Fruit fly (Drosophila melanogaster) whole organism, pupa: Measurements from ENCODE around the gene Acer.

Experiments
- CG10348 ChIP-seq: fragments of 200-800 bp; sonication (Bioruptor generic); IDR thresholded peaks from 2 replicates; pipeline ENCODE4 v1.3.6; 2022; ENCODE audit warnings: missing biosample characterization, missing genetic modification characterization
- CG12605 ChIP-seq: fragments of 200-800 bp; sonication (Bioruptor generic); IDR thresholded peaks from 2 replicates; pipeline ENCODE4 v1.3.6; 2022; ENCODE audit warnings: missing biosample characterization, missing genetic modification characterization
- CG13204 ChIP-seq: fragments of 200-800 bp; sonication (Bioruptor generic); optimal IDR thresholded peaks from 2 replicates; lab custom pipeline; 2018; ENCODE audit warnings: missing biosample characterization, mild to moderate bottlenecking, missing genetic modification characterization, moderate library complexity
- CG14655 ChIP-seq: fragments of 200-800 bp; sonication (Bioruptor generic); optimal IDR thresholded peaks from 3 replicates; lab custom pipeline; 2017; ENCODE audit warnings: mild to moderate bottlenecking, missing biosample characterization, missing genetic modification reagents, missing genetic modification characterization
- CG15710 ChIP-seq: fragments of 200-800 bp; sonication (Bioruptor generic); optimal IDR thresholded peaks from 2 replicates; lab custom pipeline; 2018; ENCODE audit warnings: missing biosample characterization, mild to moderate bottlenecking, missing genetic modification characterization, moderate library complexity
- CG17806 ChIP-seq: fragments of 200-800 bp; sonication (Bioruptor generic); optimal IDR thresholded peaks from 2 replicates; lab custom pipeline; 2018; ENCODE audit warnings: missing biosample characterization, mild to moderate bottlenecking, missing genetic modification characterization, moderate library complexity
- CG32121 ChIP-seq: fragments of 200-800 bp; sonication (Bioruptor generic); IDR thresholded peaks from 2 replicates; pipeline ENCODE4 v1.3.6; 2022; ENCODE audit warnings: missing biosample characterization, missing genetic modification characterization
- CG34367 ChIP-seq: fragments of 200-800 bp; sonication (Bioruptor generic); optimal IDR thresholded peaks from 2 replicates; lab custom pipeline; 2018; ENCODE audit warnings: missing biosample characterization, mild to moderate bottlenecking, missing genetic modification characterization
- CG4496 ChIP-seq: fragments of 200-800 bp; sonication (Bioruptor generic); IDR thresholded peaks from 3 replicates; pipeline ENCODE4 v1.3.6; 2022; ENCODE audit warnings: missing biosample characterization, missing genetic modification characterization
- CG8159 ChIP-seq: fragments of 200-800 bp; sonication (Bioruptor generic); optimal IDR thresholded peaks from 3 replicates; lab custom pipeline; 2018; ENCODE audit warnings: missing biosample characterization, mild to moderate bottlenecking, missing genetic modification characterization, moderate library complexity
- CG8301 ChIP-seq: fragments of 200-800 bp; sonication (Bioruptor generic); optimal IDR thresholded peaks from 2 replicates; lab custom pipeline; 2018; ENCODE audit warnings: missing biosample characterization, mild to moderate bottlenecking, missing genetic modification characterization
- CG9948 ChIP-seq: fragments of 200-800 bp; sonication (Bioruptor generic); optimal IDR thresholded peaks from 2 replicates; lab custom pipeline; 2018; ENCODE audit warnings: missing biosample characterization, mild to moderate bottlenecking, missing genetic modification characterization, moderate library complexity
- D1 ChIP-seq: fragments of 200-800 bp; sonication (Bioruptor generic); optimal IDR thresholded peaks from 2 replicates; lab custom pipeline; 2018; ENCODE audit warnings: missing biosample characterization, mild to moderate bottlenecking, missing genetic modification characterization, moderate library complexity
- EcR ChIP-seq: fragments of 200-800 bp; sonication (Bioruptor generic); optimal IDR thresholded peaks from 3 replicates; lab custom pipeline; 2019; ENCODE audit warnings: missing biosample characterization, missing genetic modification characterization, mild to moderate bottlenecking, moderate library complexity, missing genetic modification reagents
- Ets98B ChIP-seq: fragments of 200-800 bp; sonication (Bioruptor generic); IDR thresholded peaks from 2 replicates; pipeline ENCODE4 v1.3.6; 2022; ENCODE audit warnings: missing biosample characterization, missing genetic modification characterization
- Pif1A ChIP-seq: fragments of 200-800 bp; sonication (Bioruptor generic); optimal IDR thresholded peaks from 3 replicates; lab custom pipeline; 2016; ENCODE audit warnings: missing biosample characterization, missing genetic modification characterization
- Pif1B ChIP-seq: fragments of 200-800 bp; sonication (Bioruptor generic); optimal IDR thresholded peaks from 3 replicates; lab custom pipeline; 2016; ENCODE audit warnings: missing biosample characterization, missing genetic modification characterization
- Snoo ChIP-seq: fragments of 200-800 bp; sonication (Bioruptor generic); optimal IDR thresholded peaks from 3 replicates; lab custom pipeline; 2017; ENCODE audit warnings: missing biosample characterization, mild to moderate bottlenecking, missing genetic modification characterization, inconsistent platforms
- fd96Ca ChIP-seq: fragments of 200-800 bp; sonication (Bioruptor generic); IDR thresholded peaks from 3 replicates; pipeline ENCODE4 v1.3.6; 2022; ENCODE audit warnings: missing biosample characterization, missing genetic modification characterization
- gl ChIP-seq: fragments of 200-800 bp; sonication (Bioruptor generic); optimal IDR thresholded peaks from 2 replicates; lab custom pipeline; 2018; ENCODE audit warnings: missing biosample characterization, mild to moderate bottlenecking, missing genetic modification characterization
- rn ChIP-seq: fragments of 200-800 bp; sonication (Bioruptor generic); IDR thresholded peaks from 2 replicates; pipeline ENCODE4 v1.3.6; 2022; ENCODE audit warnings: missing biosample characterization, missing genetic modification characterization

The Acer gene

DNA sequence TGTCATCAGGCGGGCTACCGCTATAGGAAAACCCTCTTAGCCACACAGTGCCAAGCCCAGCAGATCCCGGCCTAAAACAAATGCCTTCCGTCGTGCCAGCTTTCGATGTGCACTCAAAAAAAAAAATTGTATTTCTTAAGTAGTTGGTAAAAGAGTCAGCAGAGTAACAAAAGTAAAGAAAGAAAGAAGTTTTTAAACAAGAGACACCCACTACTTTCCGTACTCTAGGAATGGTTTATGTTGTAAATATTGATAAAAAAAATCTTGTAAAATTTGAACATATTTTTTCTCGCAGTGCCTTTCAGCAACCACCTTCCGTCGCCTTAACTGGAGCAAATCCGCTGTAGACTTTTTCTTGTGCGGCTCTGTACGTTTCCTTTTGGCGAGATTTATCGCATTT is 51.2 kb downstream of the Acer start:
- TF ChIP-seq D1 (tag; lab: Kevin White, UChicago) (no peak), Pif1A (GFP tag; lab: Kevin White, UChicago) (peak; percentile 66), gl (no peak), CG34367 (tag; lab: Kevin White, UChicago) (peak; percentile 48), Ets98B (GFP tag; lab: Robert Waterston, UW) (no peak), CG8159 (tag; lab: Kevin White, UChicago) (peak; percentile 70), rn (GFP tag; lab: Robert Waterston, UW) (no peak), CG10348 (GFP tag; lab: Robert Waterston, UW) (no peak), CG14655 (GFP tag; lab: Kevin White, UChicago) (peak; percentile 50), CG15710 (tag; lab: Kevin White, UChicago) (peak; percentile 66), Pif1B (GFP tag; lab: Kevin White, UChicago) (peak; percentile 47), fd96Ca (GFP tag; lab: Robert Waterston, UW) (no peak), EcR (GFP tag; lab: Kevin White, UChicago) (no peak), CG13204 (GFP tag; lab: Kevin White, UChicago) (peak; percentile 21), CG8301 (tag; lab: Kevin White, UChicago) (peak; percentile 16), CG12605 (GFP tag; lab: Robert Waterston, UW) (peak; percentile 41), CG17806 (tag; lab: Kevin White, UChicago) (peak; percentile 60), Snoo (tag; lab: Kevin White, UChicago) (peak; percentile 29), CG4496 (GFP tag; lab: Robert Waterston, UW) (no peak), CG9948 (tag; lab: Kevin White, UChicago) (peak; percentile 56), CG32121 (GFP tag; lab: Robert Waterston, UW) (no peak)
- TF ChIP-seq, all 21 proteins: peak for 12

DNA sequence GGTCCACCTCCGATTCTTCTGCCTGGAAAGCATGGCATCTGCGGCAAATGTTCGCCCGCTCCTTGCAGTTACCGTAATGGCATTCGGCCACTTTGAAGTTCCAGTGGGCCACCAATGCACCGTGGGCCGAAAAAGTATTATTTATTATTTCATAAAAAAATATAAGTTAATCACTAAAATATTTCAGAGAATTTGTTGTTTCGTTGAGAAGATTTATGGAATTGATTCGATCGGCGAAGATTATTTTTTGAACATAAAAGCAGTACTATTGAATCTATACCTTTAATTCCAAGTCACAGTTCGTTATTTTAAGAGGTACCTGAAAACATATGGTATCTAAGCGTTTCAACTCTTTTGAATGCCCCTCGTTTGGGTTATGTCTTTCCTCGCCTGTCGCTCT is 52.5 kb downstream of the Acer start:
- no peak for TF ChIP-seq CG32121 (GFP tag; lab: Robert Waterston, UW)
- no peak for TF ChIP-seq EcR (GFP tag; lab: Kevin White, UChicago)
- TF ChIP-seq CG4496 (GFP tag; lab: Robert Waterston, UW), result no peak
- no peak for TF ChIP-seq D1 (tag; lab: Kevin White, UChicago)
- TF ChIP-seq Pif1A (GFP tag; lab: Kevin White, UChicago), result no peak
- TF ChIP-seq CG12605 (GFP tag; lab: Robert Waterston, UW), result no peak
- no peak for TF ChIP-seq CG10348 (GFP tag; lab: Robert Waterston, UW)
- no peak for TF ChIP-seq Pif1B (GFP tag; lab: Kevin White, UChicago)
- TF ChIP-seq CG8159 (tag; lab: Kevin White, UChicago), result peak; percentile 50
- TF ChIP-seq CG9948 (tag; lab: Kevin White, UChicago), result peak; percentile 55
- peak; percentile 54 for TF ChIP-seq CG14655 (GFP tag; lab: Kevin White, UChicago)
- peak; percentile 43 for TF ChIP-seq CG8301 (tag; lab: Kevin White, UChicago)
- no peak for TF ChIP-seq CG13204 (GFP tag; lab: Kevin White, UChicago)
- no peak for TF ChIP-seq Ets98B (GFP tag; lab: Robert Waterston, UW)
- TF ChIP-seq fd96Ca (GFP tag; lab: Robert Waterston, UW), result no peak
- peak; percentile 38 for TF ChIP-seq CG17806 (tag; lab: Kevin White, UChicago)
- TF ChIP-seq CG15710 (tag; lab: Kevin White, UChicago), result peak; percentile 41
- TF ChIP-seq Snoo (tag; lab: Kevin White, UChicago), result no peak
- TF ChIP-seq gl, result no peak
- TF ChIP-seq rn (GFP tag; lab: Robert Waterston, UW), result no peak
- peak; percentile 5 for TF ChIP-seq CG34367 (tag; lab: Kevin White, UChicago)

DNA sequence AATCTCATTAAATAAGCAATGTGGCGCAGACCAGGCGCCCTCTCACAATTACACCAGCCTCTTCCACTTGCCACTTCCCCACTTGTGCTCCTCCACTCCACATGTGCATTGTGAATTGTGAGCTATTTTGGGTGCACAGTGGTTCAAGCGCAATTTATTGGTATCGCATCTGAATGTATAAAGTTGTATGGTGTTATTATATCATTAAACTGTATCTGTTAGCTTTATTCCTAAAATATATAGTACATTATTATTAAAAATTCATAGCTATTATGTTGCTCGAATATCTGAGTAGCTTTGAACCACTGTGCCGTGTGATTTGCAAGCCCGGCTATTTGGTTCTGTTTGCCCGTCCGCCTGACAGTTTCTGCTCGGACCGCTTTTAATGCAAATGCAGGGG is 53.2 kb downstream of the Acer start:
- TF ChIP-seq rn (GFP tag; lab: Robert Waterston, UW), result peak; percentile 90
- TF ChIP-seq CG17806 (tag; lab: Kevin White, UChicago), result peak; percentile 95
- TF ChIP-seq Pif1B (GFP tag; lab: Kevin White, UChicago), result peak; percentile 94
- TF ChIP-seq CG32121 (GFP tag; lab: Robert Waterston, UW), result peak; percentile 92
- TF ChIP-seq gl, result peak; percentile 88
- peak; percentile 94 for TF ChIP-seq CG15710 (tag; lab: Kevin White, UChicago)
- peak; percentile 29 for TF ChIP-seq EcR (GFP tag; lab: Kevin White, UChicago)
- peak; percentile 96 for TF ChIP-seq CG12605 (GFP tag; lab: Robert Waterston, UW)
- peak; percentile 83 for TF ChIP-seq D1 (tag; lab: Kevin White, UChicago)
- TF ChIP-seq fd96Ca (GFP tag; lab: Robert Waterston, UW), result peak; percentile 94
- peak; percentile 93 for TF ChIP-seq Ets98B (GFP tag; lab: Robert Waterston, UW)
- peak; percentile 97 for TF ChIP-seq CG4496 (GFP tag; lab: Robert Waterston, UW)
- peak; percentile 94 for TF ChIP-seq CG14655 (GFP tag; lab: Kevin White, UChicago)
- peak; percentile 93 for TF ChIP-seq CG8301 (tag; lab: Kevin White, UChicago)
- TF ChIP-seq CG34367 (tag; lab: Kevin White, UChicago), result peak; percentile 93
- TF ChIP-seq CG10348 (GFP tag; lab: Robert Waterston, UW), result peak; percentile 66; the same call in 1 of the 2 replicates
- TF ChIP-seq Pif1A (GFP tag; lab: Kevin White, UChicago), result peak; percentile 94
- peak; percentile 94 for TF ChIP-seq CG8159 (tag; lab: Kevin White, UChicago)
- TF ChIP-seq CG9948 (tag; lab: Kevin White, UChicago), result peak; percentile 95
- TF ChIP-seq Snoo (tag; lab: Kevin White, UChicago), result peak; percentile 83
- peak; percentile 86 for TF ChIP-seq CG13204 (GFP tag; lab: Kevin White, UChicago)
